Worm (Caenorhabditis elegans): ENCODE measurements around the gene Y76B12C.6.

DNA sequence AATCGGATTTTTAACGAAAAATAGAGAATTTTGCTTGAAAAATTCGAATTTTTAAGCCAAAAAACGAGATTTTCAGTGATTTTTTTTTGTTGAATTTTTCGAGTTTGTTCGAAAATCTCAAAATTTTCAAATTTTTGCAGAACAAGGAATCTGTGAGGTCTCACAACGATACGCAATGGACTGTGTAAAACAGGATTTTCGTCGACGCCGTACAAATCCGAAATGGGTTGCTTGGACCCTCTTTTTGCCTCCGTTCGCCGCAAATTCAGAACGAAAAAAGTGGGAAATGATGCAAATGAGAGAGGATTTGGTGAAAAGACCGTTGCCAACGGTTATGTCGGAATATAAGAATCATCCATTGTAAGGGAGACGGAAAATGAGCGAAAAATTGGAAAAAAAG is 21.1 kb downstream of the Y76B12C.6 start:
- TF ChIP-seq him-1 (tag; optimal IDR thresholded peaks at IDR 0.05) (no peak), W03F9.2 (tag; optimal IDR thresholded peaks at IDR 0.05) (no peak)

Data from whole organism, L4/young adult.